Fruit fly (Drosophila melanogaster) whole organism, wandering third instar larva: Measurements from ENCODE around the gene unc-13-4A.

Experiments
- CG9705 ChIP-seq: fragments of 200-800 bp; sonication (Bioruptor generic); optimal IDR thresholded peaks from 2 replicates; lab custom pipeline; 2018; ENCODE audit warnings: missing biosample characterization, mild to moderate bottlenecking, missing genetic modification characterization
- HLH106 ChIP-seq: fragments of 200-800 bp; optimal IDR thresholded peaks from 3 replicates; lab custom pipeline; 2019; ENCODE audit warnings: missing biosample characterization, mild to moderate bottlenecking, missing genetic modification characterization, moderate library complexity
- jim ChIP-seq: fragments of 175-275, 200-325 bp; sonication (Bioruptor generic); optimal IDR thresholded peaks from 2 replicates; lab custom pipeline; 2016; ENCODE audit warnings: missing biosample characterization, mild to moderate bottlenecking, missing genetic modification characterization
- psq ChIP-seq: fragments of 200-800 bp; sonication (Bioruptor generic); optimal IDR thresholded peaks from 3 replicates; lab custom pipeline; 2017; ENCODE audit warnings: missing biosample characterization, mild to moderate bottlenecking, missing genetic modification characterization, moderate library complexity
- rgr ChIP-seq: fragments of 200-800 bp; sonication (Bioruptor generic); optimal IDR thresholded peaks from 3 replicates; lab custom pipeline; 2016; ENCODE audit warnings: missing biosample characterization, mild to moderate bottlenecking, missing genetic modification characterization
- woc ChIP-seq: sonication (Bioruptor generic); optimal IDR thresholded peaks from 2 replicates; lab custom pipeline; 2016; ENCODE audit warnings: missing biosample characterization, mild to moderate bottlenecking, missing genetic modification characterization

DNA sequence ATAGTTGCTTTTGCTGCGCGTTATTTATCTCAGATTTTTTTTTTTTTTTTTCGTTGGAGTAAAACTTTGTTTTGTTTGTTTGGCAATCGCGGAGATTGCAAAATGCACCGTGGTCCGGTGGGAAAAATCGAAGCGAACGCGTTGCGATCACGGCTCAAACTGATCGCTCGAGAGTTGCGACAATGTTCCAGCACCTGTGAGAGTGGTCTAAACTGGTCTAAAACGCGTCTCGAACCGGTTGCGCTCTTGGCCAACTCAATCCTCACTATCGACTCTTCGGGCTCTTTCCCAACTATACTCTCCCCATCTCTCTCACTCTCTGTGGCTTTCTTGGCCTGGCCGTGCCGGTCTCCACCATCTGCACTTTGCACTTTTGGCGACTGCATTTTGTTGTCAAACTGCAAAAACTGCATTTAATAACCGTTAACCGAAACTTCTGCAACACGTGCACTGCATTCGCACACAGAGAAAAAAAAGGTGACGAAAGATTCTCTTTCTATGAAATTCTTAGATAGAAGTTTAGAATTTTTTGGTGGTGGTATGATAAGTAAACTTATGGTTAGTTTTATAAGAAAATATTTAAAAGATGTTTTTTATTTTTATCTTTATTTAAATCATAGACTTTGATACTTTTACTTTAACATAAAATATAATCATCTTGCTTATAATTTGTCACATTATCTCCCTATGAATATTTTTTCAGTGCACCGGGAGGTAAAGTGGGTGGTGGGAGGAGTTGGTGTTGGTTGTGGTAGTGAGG lies 48.8 kb downstream of the unc-13-4A start, which contains the start of gene CG14830:
- no peak for TF ChIP-seq rgr
- TF ChIP-seq HLH106 (tag; lab: Kevin White, UChicago) = no peak
- no peak for TF ChIP-seq CG9705 (GFP tag; lab: Kevin White, UChicago)
- TF ChIP-seq psq (GFP tag; lab: Kevin White, UChicago) = no peak
- TF ChIP-seq jim (GFP tag; lab: Kevin White, UChicago) = peak; percentile 61
- TF ChIP-seq woc = no peak
